Fruit fly (Drosophila melanogaster) whole organism, adult: ENCODE data around the gene CG17349.

Experiments
- CG11617 ChIP-seq: fragments of 200-800 bp; sonication (Bioruptor generic); optimal IDR thresholded peaks from 2 replicates; lab custom pipeline; 2017; ENCODE audit warnings: mild to moderate bottlenecking, missing biosample characterization, missing genetic modification reagents, missing genetic modification characterization
- CG12768 ChIP-seq: fragments of 200-800 bp; sonication (Bioruptor generic); optimal IDR thresholded peaks from 2 replicates; lab custom pipeline; 2017; ENCODE audit warnings: missing biosample characterization, missing genetic modification characterization, mild to moderate bottlenecking, moderate library complexity, missing genetic modification reagents
- CG14711 ChIP-seq: fragments of 200-800 bp; sonication (Bioruptor generic); optimal IDR thresholded peaks from 2 replicates; lab custom pipeline; 2018; ENCODE audit warnings: missing biosample characterization, mild to moderate bottlenecking, missing genetic modification characterization, moderate library complexity
- CG1620 ChIP-seq: fragments of 200-800 bp; sonication (Bioruptor generic); optimal IDR thresholded peaks from 2 replicates; lab custom pipeline; 2016; ENCODE audit warnings: missing biosample characterization, missing genetic modification characterization
- CG33017 ChIP-seq: fragments of 200-800 bp; sonication (Bioruptor generic); optimal IDR thresholded peaks from 2 replicates; lab custom pipeline; 2018; ENCODE audit warnings: missing biosample characterization, mild to moderate bottlenecking, missing genetic modification characterization, moderate library complexity
- CG5204 ChIP-seq: fragments of 200-800 bp; sonication (Bioruptor generic); optimal IDR thresholded peaks from 2 replicates; lab custom pipeline; 2016; ENCODE audit warnings: missing biosample characterization, missing genetic modification characterization
- CG7045 ChIP-seq: fragments of 200-800 bp; sonication (Bioruptor generic); optimal IDR thresholded peaks from 2 replicates; lab custom pipeline; 2017; ENCODE audit warnings: missing biosample characterization, mild to moderate bottlenecking, missing genetic modification characterization
- CG7101 ChIP-seq: fragments of 200-800 bp; sonication (Bioruptor generic); optimal IDR thresholded peaks from 2 replicates; lab custom pipeline; 2018; ENCODE audit warnings: missing biosample characterization, mild to moderate bottlenecking, missing genetic modification characterization, moderate library complexity
- Clk ChIP-seq: fragments of 200-800 bp; sonication (Bioruptor generic); optimal IDR thresholded peaks from 2 replicates; lab custom pipeline; 2017; ENCODE audit warnings: missing biosample characterization, missing genetic modification characterization
- Crg-1 ChIP-seq: fragments of 200-800 bp; sonication (Bioruptor generic); optimal IDR thresholded peaks from 2 replicates; lab custom pipeline; 2016; ENCODE audit warnings: missing biosample characterization, missing genetic modification characterization
- Hr96 ChIP-seq: fragments of 200-800 bp; sonication (Bioruptor generic); optimal IDR thresholded peaks from 2 replicates; lab custom pipeline; 2016; ENCODE audit warnings: missing biosample characterization, missing genetic modification characterization
- Mnt ChIP-seq: fragments of 200-800 bp; sonication (Bioruptor generic); optimal IDR thresholded peaks from 2 replicates; lab custom pipeline; 2016; ENCODE audit warnings: missing biosample characterization, mild to moderate bottlenecking, missing genetic modification characterization
- bab1 ChIP-seq: fragments of 200-800 bp; sonication (Bioruptor generic); optimal IDR thresholded peaks from 3 replicates; lab custom pipeline; 2019; ENCODE audit warnings: missing biosample characterization, mild to moderate bottlenecking, missing genetic modification characterization, moderate library complexity
- cic ChIP-seq: fragments of 200-800 bp; sonication (Bioruptor generic); optimal IDR thresholded peaks from 2 replicates; lab custom pipeline; 2017; ENCODE audit warnings: missing biosample characterization, mild to moderate bottlenecking, missing genetic modification characterization, moderate library complexity
- cnc ChIP-seq, 2 experiments: fragments of >200 bp; optimal IDR thresholded peaks; 2 replicates each; lab custom pipeline; 2017
- kay ChIP-seq: fragments of 200-800 bp; sonication (Bioruptor generic); peaks from one replicate; lab custom pipeline; 2016; ENCODE audit warnings: missing biosample characterization, missing genetic modification characterization, borderline replicate concordance
- ovo ChIP-seq: fragments of 200-800 bp; sonication (Bioruptor generic); optimal IDR thresholded peaks from 2 replicates; lab custom pipeline; 2016; ENCODE audit warnings: missing biosample characterization, missing genetic modification characterization
- pad ChIP-seq: fragments of 200-800 bp; sonication (Bioruptor generic); optimal IDR thresholded peaks from 3 replicates; lab custom pipeline; 2017; ENCODE audit warnings: missing biosample characterization, missing genetic modification characterization, mild to moderate bottlenecking, moderate library complexity, missing genetic modification reagents
- tj ChIP-seq: fragments of 200-800 bp; sonication (Bioruptor generic); optimal IDR thresholded peaks from 3 replicates; lab custom pipeline; 2017; ENCODE audit warnings: missing biosample characterization, mild to moderate bottlenecking, missing genetic modification characterization, moderate library complexity
- toe ChIP-seq: fragments of 200-800 bp; sonication (Bioruptor generic); optimal IDR thresholded peaks from 2 replicates; lab custom pipeline; 2016; ENCODE audit warnings: missing biosample characterization, missing genetic modification characterization

CG17349 gene

dm6 chr2L:19397617-19398316 is 27.5 kb downstream of the CG17349 start:
- TF ChIP-seq CG11617 (peak; percentile 42), CG1620 (GFP tag; lab: Kevin White, UChicago) (no peak), bab1 (no peak), CG5204 (GFP tag; lab: Kevin White, UChicago) (peak; percentile 40), cic (GFP tag; lab: Kevin White, UChicago) (peak; percentile 2), cnc (optimal IDR thresholded peaks at IDR 0.05; lab: Kevin White, UChicago) (no peak), kay (no peak), Mnt (GFP tag; lab: Kevin White, UChicago) (no peak), Hr96 (GFP tag; lab: Kevin White, UChicago) (peak; percentile 43), Clk (GFP tag; lab: Kevin White, UChicago) (peak; percentile 21), Crg-1 (no peak), ovo (GFP tag; lab: Kevin White, UChicago) (no peak), CG33017 (tag; lab: Kevin White, UChicago) (peak; percentile 29), CG7101 (peak; percentile 48), pad (GFP tag; lab: Kevin White, UChicago) (no peak), CG7045 (peak; percentile 23), CG14711 (no peak), tj (GFP tag; lab: Kevin White, UChicago) (no peak), CG12768 (GFP tag; lab: Kevin White, UChicago) (peak; percentile 68), toe (GFP tag; lab: Kevin White, UChicago) (peak; percentile 53)

dm6 chr2L:19398317-19399234 is 28.3 kb downstream of the CG17349 start, which contains the start of gene CG17544:
Gene CG17544 (minus strand): TSS chr2L:19398493.
- TF ChIP-seq cnc (optimal IDR thresholded peaks at IDR 0.05; lab: Kevin White, UChicago): no peak
- TF ChIP-seq Crg-1: peak; percentile 41
- TF ChIP-seq CG7101: peak; percentile 74
- TF ChIP-seq kay: peak; percentile 15
- TF ChIP-seq Mnt (GFP tag; lab: Kevin White, UChicago): no peak
- TF ChIP-seq toe (GFP tag; lab: Kevin White, UChicago): peak; percentile 49
- TF ChIP-seq tj (GFP tag; lab: Kevin White, UChicago): peak; percentile 62
- TF ChIP-seq cic (GFP tag; lab: Kevin White, UChicago): peak; percentile 64
- peak; percentile 71 for TF ChIP-seq CG7045
- no peak for TF ChIP-seq CG1620 (GFP tag; lab: Kevin White, UChicago)
- TF ChIP-seq ovo (GFP tag; lab: Kevin White, UChicago): peak; percentile 20
- TF ChIP-seq CG12768 (GFP tag; lab: Kevin White, UChicago): peak; percentile 88
- TF ChIP-seq CG11617: peak; percentile 86
- peak; percentile 57 for TF ChIP-seq CG33017 (tag; lab: Kevin White, UChicago)
- TF ChIP-seq CG5204 (GFP tag; lab: Kevin White, UChicago): peak; percentile 41
- TF ChIP-seq Hr96 (GFP tag; lab: Kevin White, UChicago): peak; percentile 26
- TF ChIP-seq bab1: no peak
- TF ChIP-seq CG14711: peak; percentile 65
- TF ChIP-seq Clk (GFP tag; lab: Kevin White, UChicago): no peak
- TF ChIP-seq pad (GFP tag; lab: Kevin White, UChicago): peak; percentile 95

- TF ChIP-seq Hr96 (GFP tag; lab: Kevin White, UChicago) (no peak), Clk (GFP tag; lab: Kevin White, UChicago) (no peak), toe (GFP tag; lab: Kevin White, UChicago) (no peak), CG7045 (no peak), bab1 (no peak), CG1620 (GFP tag; lab: Kevin White, UChicago) (no peak), cic (GFP tag; lab: Kevin White, UChicago) (no peak), cnc (optimal IDR thresholded peaks at IDR 0.05; lab: Kevin White, UChicago) (no peak), Crg-1 (no peak), CG14711 (no peak), CG5204 (GFP tag; lab: Kevin White, UChicago) (no peak), ovo (GFP tag; lab: Kevin White, UChicago) (no peak), kay (no peak), CG12768 (GFP tag; lab: Kevin White, UChicago) (no peak)
These were observed 31.7 kb downstream of the CG17349 start for dm6 chr2L:19401914-19402313.

dm6 chr2L:19402667-19403066 is 32.4 kb downstream of the CG17349 start:
- no peak for TF ChIP-seq Hr96 (GFP tag; lab: Kevin White, UChicago)

dm6 chr2L:19403398-19403797 is 33.2 kb downstream of the CG17349 start:
- TF ChIP-seq toe (GFP tag; lab: Kevin White, UChicago) (no peak), CG14711 (no peak), CG7045 (no peak), cnc (optimal IDR thresholded peaks at IDR 0.05; lab: Kevin White, UChicago) (no peak), CG33017 (tag; lab: Kevin White, UChicago) (no peak), ovo (GFP tag; lab: Kevin White, UChicago) (no peak), CG11617 (no peak), CG5204 (GFP tag; lab: Kevin White, UChicago) (no peak), bab1 (no peak), CG7101 (no peak), Hr96 (GFP tag; lab: Kevin White, UChicago) (no peak), Clk (GFP tag; lab: Kevin White, UChicago) (no peak), tj (GFP tag; lab: Kevin White, UChicago) (no peak), CG1620 (GFP tag; lab: Kevin White, UChicago) (no peak)
